Fruit fly (Drosophila melanogaster): ENCODE results near the gene Fum3.

The Fum3 gene

DNA sequence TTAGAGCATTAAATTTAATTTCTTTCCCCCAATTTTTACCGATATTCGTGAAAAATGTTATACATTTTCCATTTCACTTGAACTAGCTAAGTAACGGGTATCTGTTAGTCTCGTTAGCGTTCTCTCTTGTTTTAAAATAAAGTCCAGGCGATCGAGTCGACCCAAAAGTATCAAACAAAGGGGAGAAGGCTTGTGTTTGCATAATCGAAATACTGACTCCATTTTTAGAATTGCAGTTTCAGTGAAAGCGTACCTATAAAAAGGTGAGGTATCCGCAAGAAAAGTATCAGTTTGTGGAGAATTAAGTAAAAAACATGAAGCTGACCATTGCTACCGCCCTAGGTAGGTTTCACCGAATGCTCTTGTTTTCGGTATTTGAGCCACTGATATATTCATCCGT lies 46.3 kb upstream of the Fum3 start, which contains the start of gene Sgs3:
Gene Sgs3 (plus strand): TSS at position 301 of the 400 bp plus-strand sequence.
- TF ChIP-seq CG6654 (GFP tag; optimal IDR thresholded peaks at IDR 0.05) (no peak), sens (GFP tag) (peak; percentile 19), eve (GFP tag; optimal IDR thresholded peaks at IDR 0.05) (no peak)

DNA sequence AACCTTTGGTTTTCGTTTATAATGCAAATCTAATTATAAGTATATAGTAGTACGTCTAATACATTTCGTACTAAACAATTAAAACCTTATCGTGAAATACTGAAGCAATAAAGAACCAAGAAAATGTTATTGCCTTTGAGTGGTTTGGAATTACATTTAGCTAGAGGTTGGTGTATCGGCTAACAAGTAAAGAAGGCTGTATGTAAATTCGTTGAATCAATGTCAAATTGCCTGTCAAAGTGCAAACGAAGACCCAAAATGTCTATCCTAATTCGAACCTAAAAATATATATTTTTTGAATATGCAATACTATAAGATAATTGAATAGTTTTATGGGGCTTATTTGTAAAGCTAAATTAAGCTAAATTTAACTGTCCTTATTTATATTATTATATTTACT lies 45.6 kb upstream of the Fum3 start:
- no peak for TF ChIP-seq Kr (GFP tag; optimal IDR thresholded peaks at IDR 0.05)
- no peak for TF ChIP-seq ewg (GFP tag; optimal IDR thresholded peaks at IDR 0.05)
- 0 out of 2 replicates have a peak, but pooled peaks have one; percentile 20 for TF ChIP-seq bbx (GFP tag; IDR thresholded peaks at IDR 0.05; ENCODE audit: partially characterized antibody)
- TF ChIP-seq odd (GFP tag; optimal IDR thresholded peaks at IDR 0.05): no peak
- no peak for TF ChIP-seq emc (GFP tag; optimal IDR thresholded peaks at IDR 0.05)
- TF ChIP-seq Blimp-1 (GFP tag; optimal IDR thresholded peaks at IDR 0.05): no peak
- TF ChIP-seq repo (GFP tag; optimal IDR thresholded peaks at IDR 0.05): no peak
- no peak for TF ChIP-seq CkIIα-i1 (GFP tag; IDR thresholded peaks at IDR 0.05)
- peak; percentile 81 for TF ChIP-seq z (GFP tag; IDR thresholded peaks at IDR 0.05)
- peak; percentile 88 for TF ChIP-seq bigmax (GFP tag; optimal IDR thresholded peaks at IDR 0.05)
- TF ChIP-seq pita (GFP tag; optimal IDR thresholded peaks at IDR 0.05): peak; percentile 60
- no peak for TF ChIP-seq lilli (GFP tag; optimal IDR thresholded peaks at IDR 0.05)
- TF ChIP-seq abd-A (tag; optimal IDR thresholded peaks at IDR 0.05): peak; percentile 14
- peak; percentile 64 for TF ChIP-seq Abd-B (GFP tag; optimal IDR thresholded peaks at IDR 0.05)
- TF ChIP-seq fd96Cb (tag; optimal IDR thresholded peaks at IDR 0.05): no peak
- no peak for TF ChIP-seq CG15073 (GFP tag; optimal IDR thresholded peaks at IDR 0.05)
- no peak for TF ChIP-seq CG34224 (GFP tag; IDR thresholded peaks at IDR 0.05; ENCODE audit: partially characterized antibody)
- peak; percentile 84 for TF ChIP-seq CTCF (GFP tag; optimal IDR thresholded peaks at IDR 0.05)
- peak; percentile 32 for TF ChIP-seq CG15514 (GFP tag; optimal IDR thresholded peaks at IDR 0.05)
- TF ChIP-seq CG4854 (GFP tag; optimal IDR thresholded peaks at IDR 0.05): no peak
- no peak for TF ChIP-seq CG7745 (tag; optimal IDR thresholded peaks at IDR 0.05)
- no peak for TF ChIP-seq salm (tag; optimal IDR thresholded peaks at IDR 0.05)
- TF ChIP-seq Pdp1 (GFP tag; optimal IDR thresholded peaks at IDR 0.05): no peak
- no peak for TF ChIP-seq CG7963 (GFP tag; IDR thresholded peaks at IDR 0.05; ENCODE audit: partially characterized antibody)
- TF ChIP-seq Bgb (GFP tag; IDR thresholded peaks at IDR 0.05; ENCODE audit: partially characterized antibody): peak; percentile 64
- 0 out of 3 replicates have a peak, but pooled peaks have one; percentile 29 for TF ChIP-seq knrl (GFP tag; IDR thresholded peaks at IDR 0.05; ENCODE audit: partially characterized antibody)
- peak; percentile 81 for TF ChIP-seq stwl (tag; optimal IDR thresholded peaks at IDR 0.05)
- peak; percentile 23 for TF ChIP-seq CoRest (tag; optimal IDR thresholded peaks at IDR 0.05)
- no peak for TF ChIP-seq CG3407 (GFP tag; optimal IDR thresholded peaks at IDR 0.05)
- no peak for TF ChIP-seq CG11093 (GFP tag; IDR thresholded peaks at IDR 0.05)
- peak; percentile 13 for TF ChIP-seq pzg (GFP tag; optimal IDR thresholded peaks at IDR 0.05)
- TF ChIP-seq Fer2 (tag; optimal IDR thresholded peaks at IDR 0.05): no peak
- TF ChIP-seq al (GFP tag; IDR thresholded peaks at IDR 0.05): no peak
- no peak for TF ChIP-seq tx (GFP tag; optimal IDR thresholded peaks at IDR 0.05)
- no peak for TF ChIP-seq jumu (GFP tag; optimal IDR thresholded peaks at IDR 0.05)
- 0 out of 2 replicates have a peak, but pooled peaks have one; percentile 20 for TF ChIP-seq Scr (GFP tag; IDR thresholded peaks at IDR 0.05; ENCODE audit: partially characterized antibody)
- TF ChIP-seq CG15601 (tag; optimal IDR thresholded peaks at IDR 0.05): peak; percentile 24
- TF ChIP-seq Lhr (GFP tag; optimal IDR thresholded peaks at IDR 0.05): peak; percentile 22
- no peak for TF ChIP-seq cwo (GFP tag; optimal IDR thresholded peaks at IDR 0.05)
- no peak for TF ChIP-seq CG12236 (GFP tag; optimal IDR thresholded peaks at IDR 0.05)
- TF ChIP-seq CG11695 (GFP tag; IDR thresholded peaks at IDR 0.05): no peak
- no peak for TF ChIP-seq CG1647 (GFP tag; optimal IDR thresholded peaks at IDR 0.05)
- no peak for TF ChIP-seq so (GFP tag; IDR thresholded peaks at IDR 0.05)
- TF ChIP-seq CG1233 (GFP tag; optimal IDR thresholded peaks at IDR 0.05): no peak
- no peak for TF ChIP-seq CG3163 (GFP tag; optimal IDR thresholded peaks at IDR 0.05)
- TF ChIP-seq CG10147 (GFP tag; optimal IDR thresholded peaks at IDR 0.05): no peak

Data from whole organism, embryonic.